Worm (Caenorhabditis elegans): ENCODE results near the gene ZK632.14.

The ZK632.14 gene

DNA sequence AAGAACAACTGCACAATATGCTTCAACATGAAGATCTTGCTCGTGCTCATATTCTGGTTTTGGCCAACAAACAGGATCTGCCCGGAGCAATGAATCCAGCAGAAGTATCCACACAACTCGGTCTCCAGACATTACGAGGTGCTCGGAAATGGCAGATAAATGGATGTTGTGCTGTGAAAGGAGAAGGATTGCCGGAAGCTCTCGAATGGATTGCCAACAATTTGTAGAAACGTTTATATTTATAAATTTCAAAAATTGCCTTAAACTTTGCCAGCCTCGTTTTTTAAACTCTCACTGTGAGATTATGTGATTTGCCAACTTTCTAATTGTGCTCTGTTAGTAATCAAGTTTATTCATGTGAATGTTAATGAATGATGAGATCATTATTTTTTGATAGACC, 10.5 kb downstream of the ZK632.14 start:
- no peak for TF ChIP-seq nhr-111 (GFP tag; optimal IDR thresholded peaks at IDR 0.05)
- TF ChIP-seq ceh-44 (GFP tag; IDR thresholded peaks at IDR 0.05): no peak
- no peak for TF ChIP-seq cey-2 (tag; optimal IDR thresholded peaks at IDR 0.05; ENCODE audit: borderline replicate concordance, insufficient read depth)
- no peak for TF ChIP-seq ceh-28 (tag; optimal IDR thresholded peaks at IDR 0.05)
- peak in 1 of 2 experiments; percentile 97 for TF ChIP-seq unc-62 (GFP tag; optimal IDR thresholded peaks at IDR 0.05 in 1 of 2)
- TF ChIP-seq unc-62 (tag; optimal IDR thresholded peaks at IDR 0.05): no peak
- TF ChIP-seq ceh-32 (tag; optimal IDR thresholded peaks at IDR 0.05; ENCODE audit: poor library complexity): no peak
- TF ChIP-seq ces-1 (GFP tag; optimal IDR thresholded peaks at IDR 0.05): no peak
- no peak for TF ChIP-seq mep-1 (tag; optimal IDR thresholded peaks at IDR 0.05)

DNA sequence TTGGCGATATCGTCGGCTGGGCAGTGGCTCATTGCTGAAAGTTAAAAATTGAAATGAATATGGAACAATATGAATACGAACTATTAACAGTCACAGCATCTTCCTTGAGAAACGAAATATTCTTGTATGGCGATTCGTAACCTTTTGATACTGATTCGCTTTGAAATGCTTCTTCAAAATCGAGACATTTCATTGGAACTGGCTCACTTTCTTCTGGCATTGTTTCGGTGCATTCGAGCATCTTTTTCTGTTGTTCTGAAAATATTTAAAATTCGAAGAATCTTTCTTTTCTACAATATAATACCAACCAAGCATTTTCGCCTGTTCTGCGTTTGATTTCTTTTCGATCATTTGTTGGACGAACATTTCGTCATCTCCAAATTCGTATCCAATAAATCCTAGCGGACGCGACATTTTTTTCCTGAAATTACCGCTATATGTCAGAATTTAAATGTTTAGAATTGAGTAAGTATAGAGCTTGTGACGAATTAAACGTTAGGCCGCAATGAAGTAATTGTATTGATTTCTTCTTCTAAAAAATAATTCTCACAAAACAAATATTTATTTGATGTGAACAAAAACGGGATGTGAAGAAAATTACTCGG, 11.2 kb downstream of the ZK632.14 start, which contains the start of gene lin-52:
Gene lin-52 (minus strand): TSS at position 421 of the 605 bp plus-strand sequence.
- TF ChIP-seq hlh-30 (tag; optimal IDR thresholded peaks at IDR 0.05; ENCODE audit: insufficient read depth) (peak; percentile 1), daf-16 (GFP tag; optimal IDR thresholded peaks at IDR 0.05) (no peak), daf-16 (tag; optimal IDR thresholded peaks at IDR 0.05) (peak; percentile 14), lsy-2 (tag; optimal IDR thresholded peaks at IDR 0.05) (peak in 1 of 2 experiments; percentile 12), pha-4 (GFP tag; IDR thresholded peaks at IDR 0.05) (no peak; the same call in 1 of the 2 replicates), pha-4 (tag; optimal IDR thresholded peaks at IDR 0.05) (no peak), unc-62 (GFP tag; optimal IDR thresholded peaks at IDR 0.05 in 1 of 2) (peak in 1 of 2 experiments; percentile 22), unc-62 (tag; optimal IDR thresholded peaks at IDR 0.05) (no peak), Y5F2A.4 (GFP tag; optimal IDR thresholded peaks at IDR 0.05) (no peak), nhr-76 (tag; optimal IDR thresholded peaks at IDR 0.05) (no peak), zag-1 (tag; optimal IDR thresholded peaks at IDR 0.05) (no peak), R02D3.7 (tag; optimal IDR thresholded peaks at IDR 0.05) (no peak), nhr-41 (GFP tag; IDR thresholded peaks at IDR 0.05) (0 out of 2 replicates have a peak, but pooled peaks have one; percentile 32), zip-11 (GFP tag; IDR thresholded peaks at IDR 0.05) (no peak), dmd-6 (GFP tag; IDR thresholded peaks at IDR 0.05) (no peak), aly-2 (tag; optimal IDR thresholded peaks at IDR 0.05) (no peak), hif-1 (tag; optimal IDR thresholded peaks at IDR 0.05) (no peak), ceh-44 (GFP tag; IDR thresholded peaks at IDR 0.05) (no peak), daf-12 (tag; optimal IDR thresholded peaks at IDR 0.05) (no peak), zfp-3 (GFP tag; conservative IDR thresholded peaks at IDR 0.05) (peak; percentile 88), zip-2 (tag; optimal IDR thresholded peaks at IDR 0.05) (no peak), ces-1 (GFP tag; optimal IDR thresholded peaks at IDR 0.05) (no peak), unc-39 (tag; optimal IDR thresholded peaks at IDR 0.05) (no peak), dmd-9 (GFP tag; IDR thresholded peaks at IDR 0.05) (no peak), T20F7.1 (GFP tag; optimal IDR thresholded peaks at IDR 0.05) (peak; percentile 50), ceh-32 (tag; optimal IDR thresholded peaks at IDR 0.05; ENCODE audit: poor library complexity) (no peak), nhr-48 (tag; optimal IDR thresholded peaks at IDR 0.05) (no peak), cey-2 (tag; optimal IDR thresholded peaks at IDR 0.05; ENCODE audit: borderline replicate concordance, insufficient read depth) (no peak), lir-3 (tag; optimal IDR thresholded peaks at IDR 0.05) (no peak), sdz-12 (GFP tag; optimal IDR thresholded peaks at IDR 0.05) (no peak), lin-1 (GFP tag; IDR thresholded peaks at IDR 0.05) (0 out of 2 replicates have a peak, but pooled peaks have one; percentile 30), daf-19 (GFP tag; conservative IDR thresholded peaks at IDR 0.05) (peak; percentile 76; the same call in 1 of the 2 replicates), hmg-1.1 (GFP tag; IDR thresholded peaks at IDR 0.05) (no peak), aha-1 (tag) (peak; percentile 91), duxl-1 (tag; optimal IDR thresholded peaks at IDR 0.05; ENCODE audit: poor library complexity) (no peak), nhr-28 (tag; optimal IDR thresholded peaks at IDR 0.05) (no peak), dve-1 (tag; optimal IDR thresholded peaks at IDR 0.05; ENCODE audit: insufficient read depth) (peak; percentile 22), T26A8.4 (GFP tag; IDR thresholded peaks at IDR 0.05) (peak; percentile 23; the same call in 1 of the 2 replicates), lin-29 (GFP tag; IDR thresholded peaks at IDR 0.05) (no peak), ctbp-1 (GFP tag; IDR thresholded peaks at IDR 0.05) (0 out of 2 replicates have a peak, but pooled peaks have one; percentile 17), nhr-6 (tag; optimal IDR thresholded peaks at IDR 0.05) (no peak), Y105C5A.15 (GFP tag; IDR thresholded peaks at IDR 0.05) (no peak), unc-130 (GFP tag; optimal IDR thresholded peaks at IDR 0.05) (no peak), jun-1 (tag; optimal IDR thresholded peaks at IDR 0.05) (no peak), lin-39 (tag; optimal IDR thresholded peaks at IDR 0.05) (no peak)

All from whole organism, L4 larva.